Fruit fly (Drosophila melanogaster) whole organism, embryonic: ENCODE results near the gene CG5515.
A peak's percentile ranks its signal among the peaks of the same experiment; 100 is the strongest.

Experiments
- CG11560 ChIP-seq: fragments of 200-800 bp; sonication (Bioruptor generic); IDR thresholded peaks from 3 replicates; pipeline ENCODE4 v1.3.6; 2022; ENCODE audit warnings: missing biosample characterization, missing genetic modification characterization
- CG13296 ChIP-seq: fragments of 200-800 bp; sonication (Bioruptor generic); optimal IDR thresholded peaks from 3 replicates; lab custom pipeline; 2018; ENCODE audit warnings: missing biosample characterization, mild to moderate bottlenecking, missing genetic modification characterization
- CG1529 ChIP-seq: fragments of 200-800 bp; sonication (Bioruptor generic); optimal IDR thresholded peaks from 3 replicates; lab custom pipeline; 2018; ENCODE audit warnings: missing biosample characterization, missing genetic modification characterization
- CG15514 ChIP-seq: fragments of 200-800 bp; sonication (Bioruptor generic); optimal IDR thresholded peaks from 3 replicates; lab custom pipeline; 2017; ENCODE audit warnings: missing biosample characterization, missing genetic modification characterization, mild to moderate bottlenecking, moderate library complexity, missing genetic modification reagents
- CG16815 ChIP-seq: fragments of 200-800 bp; sonication (Bioruptor generic); optimal IDR thresholded peaks from 3 replicates; lab custom pipeline; 2017; ENCODE audit warnings: missing biosample characterization, mild to moderate bottlenecking, missing genetic modification characterization
- CG17829 ChIP-seq: fragments of 200-800 bp; optimal IDR thresholded peaks from 2 replicates; lab custom pipeline; 2019; ENCODE audit warnings: missing biosample characterization, mild to moderate bottlenecking, missing genetic modification characterization, moderate library complexity
- CG2120 ChIP-seq: fragments of 200-800 bp; sonication (Bioruptor generic); optimal IDR thresholded peaks from 3 replicates; lab custom pipeline; 2016; ENCODE audit warnings: missing biosample characterization, missing genetic modification characterization
- CG30403 ChIP-seq: fragments of 200-800 bp; sonication (Bioruptor generic); optimal IDR thresholded peaks from 3 replicates; lab custom pipeline; 2016; ENCODE audit warnings: missing biosample characterization, missing genetic modification characterization
- CG3407 ChIP-seq: fragments of 200-800 bp; sonication (Bioruptor generic); optimal IDR thresholded peaks from 2 replicates; lab custom pipeline; 2018; ENCODE audit warnings: missing biosample characterization, mild to moderate bottlenecking, missing genetic modification characterization
- CG34422 ChIP-seq: fragments of 200-800 bp; sonication (Bioruptor generic); IDR thresholded peaks from 3 replicates; pipeline ENCODE4 v1.3.6; 2022; ENCODE audit warnings: missing biosample characterization, missing genetic modification characterization
- CG6683 ChIP-seq: fragments of 200-800 bp; sonication (Bioruptor generic); optimal IDR thresholded peaks from 2 replicates; lab custom pipeline; 2017; ENCODE audit warnings: missing biosample characterization, mild to moderate bottlenecking, missing genetic modification characterization, missing genetic modification reagents
- CG6765 ChIP-seq: fragments of 200-800 bp; sonication (Bioruptor generic); optimal IDR thresholded peaks from 3 replicates; lab custom pipeline; 2017; ENCODE audit warnings: missing biosample characterization, mild to moderate bottlenecking, missing genetic modification characterization
- CG6791 ChIP-seq: fragments of 200-800 bp; sonication (Bioruptor generic); IDR thresholded peaks from 3 replicates; pipeline ENCODE4 v1.3.6; 2022; ENCODE audit warnings: missing biosample characterization, missing genetic modification characterization; ENCODE audit not compliant: partially characterized antibody
- CG7357 ChIP-seq: fragments of 200-800 bp; sonication (Bioruptor generic); IDR thresholded peaks from 3 replicates; pipeline ENCODE4 v1.3.6; 2022; ENCODE audit warnings: missing biosample characterization, missing genetic modification characterization
- CG7963 ChIP-seq: fragments of 200-800 bp; sonication (Bioruptor generic); IDR thresholded peaks from 3 replicates; pipeline ENCODE4 v1.3.6; 2022; ENCODE audit warnings: missing biosample characterization, missing genetic modification characterization; ENCODE audit not compliant: partially characterized antibody
- CG7987 ChIP-seq: fragments of 200-800 bp; sonication (Bioruptor generic); optimal IDR thresholded peaks from 2 replicates; lab custom pipeline; 2018; ENCODE audit warnings: missing biosample characterization, mild to moderate bottlenecking, missing genetic modification characterization, moderate library complexity
- CG9817 ChIP-seq: fragments of 200-800 bp; sonication (Bioruptor generic); optimal IDR thresholded peaks from 2 replicates; lab custom pipeline; 2018; ENCODE audit warnings: missing biosample characterization, mild to moderate bottlenecking, missing genetic modification characterization, moderate library complexity
- D19B ChIP-seq: fragments of 200-800 bp; sonication (Bioruptor generic); optimal IDR thresholded peaks from 2 replicates; lab custom pipeline; 2017; ENCODE audit warnings: missing biosample characterization, mild to moderate bottlenecking, missing genetic modification characterization
- Deaf1 ChIP-seq: fragments of 200-800 bp; optimal IDR thresholded peaks from 3 replicates; lab custom pipeline; 2019; ENCODE audit warnings: missing biosample characterization, mild to moderate bottlenecking, missing genetic modification characterization, moderate library complexity
- Dip2 ChIP-seq: fragments of 200-800 bp; sonication (Bioruptor generic); IDR thresholded peaks from 2 replicates; pipeline ENCODE4 v1.3.6; 2022; ENCODE audit warnings: missing biosample characterization, missing genetic modification characterization
- Dll ChIP-seq: fragments of 200-800 bp; sonication (Bioruptor generic); IDR thresholded peaks from 4 replicates; pipeline ENCODE4 v1.3.6; 2022; ENCODE audit warnings: missing biosample characterization, missing genetic modification characterization; ENCODE audit not compliant: partially characterized antibody
- E2f1 ChIP-seq: fragments of 200-800 bp; sonication (Bioruptor generic); IDR thresholded peaks from 2 replicates; pipeline ENCODE4 v1.3.6; 2022; ENCODE audit warnings: missing biosample characterization, missing genetic modification characterization
- H2.0 ChIP-seq: fragments of 200-800 bp; sonication (Bioruptor generic); IDR thresholded peaks from 2 replicates; pipeline ENCODE4 v1.3.6; 2022; ENCODE audit warnings: missing biosample characterization, missing genetic modification characterization
- Hr78 ChIP-seq, 2 experiments: fragments of 200-800 bp in 1 of 2; fragments of >200 bp in 1 of 2; sonication (Bioruptor generic) in 1 of 2; optimal IDR thresholded peaks; 2 replicates each; lab custom pipeline; 2017 to 2019; ENCODE audit warnings: missing biosample characterization in 2 of 2, missing genetic modification characterization in 2 of 2, mild to moderate bottlenecking in 1 of 2, moderate library complexity in 1 of 2
- MTF-1 ChIP-seq: fragments of 200-800 bp; sonication (Bioruptor generic); optimal IDR thresholded peaks from 2 replicates; lab custom pipeline; 2018; ENCODE audit warnings: missing biosample characterization, mild to moderate bottlenecking, missing genetic modification characterization, borderline replicate concordance
- Nf-YC ChIP-seq: fragments of 200-800 bp; optimal IDR thresholded peaks from 3 replicates; lab custom pipeline; 2019; ENCODE audit warnings: missing biosample characterization, mild to moderate bottlenecking, missing genetic modification characterization, moderate library complexity
- Rx ChIP-seq: fragments of 200-800 bp; sonication (Bioruptor generic); IDR thresholded peaks from 2 replicates; pipeline ENCODE4 v1.3.6; 2022; ENCODE audit warnings: missing biosample characterization, missing genetic modification characterization
- Ssrp ChIP-seq: fragments of 200-800 bp; sonication (Bioruptor generic); optimal IDR thresholded peaks from 2 replicates; lab custom pipeline; 2018; ENCODE audit warnings: missing biosample characterization, mild to moderate bottlenecking, missing genetic modification characterization, moderate library complexity
- Stat92E ChIP-seq, 3 experiments: fragments of >200 bp in 2 of 3; fragments of 200-800 bp in 1 of 3; sonication (Bioruptor generic) in 1 of 3; optimal IDR thresholded peaks; 2 replicates each; lab custom pipeline; 2017 to 2019; ENCODE audit warnings: missing biosample characterization in 3 of 3, missing genetic modification characterization in 3 of 3, mild to moderate bottlenecking in 1 of 3, moderate library complexity in 1 of 3
- bigmax ChIP-seq: fragments of 200-800 bp; sonication (Bioruptor generic); optimal IDR thresholded peaks from 2 replicates; lab custom pipeline; 2018; ENCODE audit warnings: missing biosample characterization, mild to moderate bottlenecking, missing genetic modification characterization
- cad ChIP-seq: fragments of >200 bp; optimal IDR thresholded peaks from 2 replicates; lab custom pipeline; 2017; ENCODE audit warnings: missing biosample characterization, missing genetic modification characterization
- dmrt11E ChIP-seq: fragments of 200-800 bp; sonication (Bioruptor generic); optimal IDR thresholded peaks from 3 replicates; lab custom pipeline; 2018; ENCODE audit warnings: missing biosample characterization, mild to moderate bottlenecking, missing genetic modification characterization, moderate library complexity
- gce ChIP-seq: fragments of 200-800 bp; sonication (Bioruptor generic); IDR thresholded peaks from 3 replicates; pipeline ENCODE4 v1.3.6; 2022; ENCODE audit warnings: missing biosample characterization, missing genetic modification characterization
- gfzf ChIP-seq: fragments of 200-800 bp; sonication (Bioruptor generic); optimal IDR thresholded peaks from 2 replicates; lab custom pipeline; 2016; ENCODE audit warnings: missing biosample characterization, mild to moderate bottlenecking, missing genetic modification characterization, moderate library complexity
- gsb-n ChIP-seq: fragments of 200-800 bp; sonication (Bioruptor generic); optimal IDR thresholded peaks from 3 replicates; lab custom pipeline; 2018; ENCODE audit warnings: missing biosample characterization, mild to moderate bottlenecking, missing genetic modification characterization
- hb ChIP-seq: fragments of 200-800 bp; sonication (Bioruptor generic); IDR thresholded peaks from 3 replicates; pipeline ENCODE4 v1.3.6; 2022; ENCODE audit warnings: missing biosample characterization, missing genetic modification characterization; ENCODE audit not compliant: partially characterized antibody
- hkb ChIP-seq, 2 experiments: fragments of 200-800 bp in 1 of 2; fragments of >200 bp in 1 of 2; sonication (Bioruptor generic) in 1 of 2; IDR thresholded peaks in 1 of 2; optimal IDR thresholded peaks in 1 of 2; 2 replicates each; pipeline versions ENCODE4 v1.3.6 to Lab custom; 2017 to 2022; ENCODE audit warnings: missing biosample characterization in 1 of 2, missing genetic modification characterization in 1 of 2
- ken ChIP-seq: fragments of 200-800 bp; sonication (Bioruptor generic); IDR thresholded peaks from 3 replicates; pipeline ENCODE4 v1.3.6; 2022; ENCODE audit warnings: missing biosample characterization, missing genetic modification characterization
- lbe ChIP-seq: fragments of 200-800 bp; sonication (Bioruptor generic); optimal IDR thresholded peaks from 2 replicates; lab custom pipeline; 2016; ENCODE audit warnings: missing biosample characterization, mild to moderate bottlenecking, missing genetic modification characterization
- lov ChIP-seq, 2 experiments: fragments of 200-800 bp in 1 of 2; fragments of >200 bp in 1 of 2; sonication (Bioruptor generic) in 1 of 2; IDR thresholded peaks in 1 of 2; optimal IDR thresholded peaks in 1 of 2; 2 replicates in 1 of 2; 3 replicates in 1 of 2; pipeline versions ENCODE4 v1.3.6 to Lab custom; 2017 to 2022; ENCODE audit warnings: missing biosample characterization in 1 of 2, missing genetic modification characterization in 1 of 2
- oc ChIP-seq: fragments of 200-800 bp; sonication (Bioruptor generic); optimal IDR thresholded peaks from 2 replicates; lab custom pipeline; 2018; ENCODE audit warnings: missing biosample characterization, mild to moderate bottlenecking, missing genetic modification characterization, moderate library complexity
- pho ChIP-seq: fragments of 200-800 bp; sonication (Bioruptor generic); optimal IDR thresholded peaks from 2 replicates; lab custom pipeline; 2016; ENCODE audit warnings: missing biosample characterization, missing genetic modification characterization
- run ChIP-seq: fragments of 200-800 bp; sonication (Bioruptor generic); optimal IDR thresholded peaks from 3 replicates; lab custom pipeline; 2018; ENCODE audit warnings: missing biosample characterization, mild to moderate bottlenecking, missing genetic modification characterization
- schlank ChIP-seq: fragments of 200-800 bp; sonication (Bioruptor generic); optimal IDR thresholded peaks from 2 replicates; lab custom pipeline; 2018; ENCODE audit warnings: missing biosample characterization, mild to moderate bottlenecking, missing genetic modification characterization
- slbo ChIP-seq: fragments of 200-800 bp; sonication (Bioruptor generic); IDR thresholded peaks from 2 replicates; pipeline ENCODE4 v1.3.6; 2022; ENCODE audit warnings: missing biosample characterization, missing genetic modification characterization
- twi ChIP-seq: fragments of 200-800 bp; optimal IDR thresholded peaks from 2 replicates; lab custom pipeline; 2019; ENCODE audit warnings: missing biosample characterization, mild to moderate bottlenecking, missing genetic modification characterization, moderate library complexity
- unc-4 ChIP-seq: fragments of 200-800 bp; sonication (Bioruptor generic); IDR thresholded peaks from 2 replicates; pipeline ENCODE4 v1.3.6; 2022; ENCODE audit warnings: missing biosample characterization, missing genetic modification characterization; ENCODE audit not compliant: partially characterized antibody

The CG5515 gene

DNA sequence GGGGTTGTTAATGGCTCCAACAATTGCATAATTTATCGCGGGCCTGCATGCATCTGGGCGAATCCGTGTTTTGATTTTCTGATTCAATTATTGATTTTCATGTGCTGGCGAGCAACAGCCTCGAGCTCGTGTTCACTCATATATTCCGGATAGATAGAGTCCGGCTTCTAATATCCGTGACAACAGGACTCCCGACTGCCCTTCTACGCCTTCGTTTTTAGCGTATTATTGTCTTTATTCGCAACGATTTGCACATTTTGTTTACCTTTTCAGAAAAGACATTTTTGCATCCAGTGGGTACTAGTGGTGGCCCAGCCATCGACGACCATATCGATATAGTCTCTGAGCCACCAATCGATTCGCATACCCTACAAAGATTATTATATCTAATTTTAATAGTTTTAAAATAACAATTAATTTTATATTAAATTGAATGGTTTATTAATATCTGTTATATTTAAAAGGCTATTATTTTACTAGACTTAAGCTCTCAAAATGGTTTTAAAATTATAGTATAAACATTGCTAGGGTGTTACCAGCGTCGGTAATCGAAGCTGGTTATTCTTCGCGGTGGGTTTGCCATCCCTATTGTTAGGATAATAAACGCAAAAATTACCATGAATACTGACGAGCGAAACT, 27.4 kb downstream of the CG5515 start, which contains the start of the genes Myo95E and TBC1d7 (continued):
- TF ChIP-seq CG7987 (GFP tag; lab: Kevin White, UChicago) (peak; percentile 77), unc-4 (GFP tag; lab: Robert Waterston, UW) (peak; percentile 81), bigmax (GFP tag; lab: Kevin White, UChicago) (no peak), gfzf (GFP tag; lab: Kevin White, UChicago) (no peak), cad (GFP tag; lab: Kevin White, UChicago) (no peak), slbo (GFP tag; lab: Robert Waterston, UW) (peak; percentile 93), ken (GFP tag; lab: Robert Waterston, UW) (peak; percentile 92), Dll (GFP tag; lab: Robert Waterston, UW) (peak; percentile 88), hkb (optimal IDR thresholded peaks at IDR 0.05; lab: Kevin White, UChicago) (no peak), hkb (GFP tag; IDR thresholded peaks at IDR 0.05; lab: Robert Waterston, UW) (peak; percentile 92), CG13296 (GFP tag; lab: Kevin White, UChicago) (peak; percentile 81), D19B (GFP tag; lab: Kevin White, UChicago) (peak; percentile 98), Ssrp (tag; lab: Kevin White, UChicago) (peak; percentile 86), gce (GFP tag; lab: Robert Waterston, UW) (peak; percentile 80; the same call in 2 of the 3 replicates), CG6683 (GFP tag; lab: Kevin White, UChicago) (peak; percentile 58), CG15514 (GFP tag; lab: Kevin White, UChicago) (peak; percentile 82), CG3407 (GFP tag; lab: Kevin White, UChicago) (peak; percentile 61), CG7963 (0 out of 3 replicates have a peak, but pooled peaks have one; percentile 11), CG11560 (tag; lab: Robert Waterston, UW) (peak; percentile 81), Stat92E (GFP tag; optimal IDR thresholded peaks at IDR 0.05; lab: Kevin White, UChicago) (peak in 1 of 3 experiments; percentile 7), MTF-1 (GFP tag; lab: Kevin White, UChicago) (peak; percentile 27), Deaf1 (tag; lab: Kevin White, UChicago) (no peak), Dip2 (GFP tag; lab: Robert Waterston, UW) (no peak), Hr78 (GFP tag; optimal IDR thresholded peaks at IDR 0.05; lab: Kevin White, UChicago) (no peak), lov (optimal IDR thresholded peaks at IDR 0.05; lab: Kevin White, UChicago) (no peak), lov (GFP tag; IDR thresholded peaks at IDR 0.05; lab: Robert Waterston, UW) (peak; percentile 75; the same call in 2 of the 3 replicates), CG2120 (GFP tag; lab: Kevin White, UChicago) (peak; percentile 84), twi (tag; lab: Kevin White, UChicago) (peak; percentile 62), gsb-n (tag; lab: Kevin White, UChicago) (no peak), Rx (GFP tag; lab: Robert Waterston, UW) (peak; percentile 81), CG16815 (GFP tag; lab: Kevin White, UChicago) (peak; percentile 79), CG17829 (tag; lab: Kevin White, UChicago) (peak; percentile 89), H2.0 (GFP tag; lab: Robert Waterston, UW) (peak; percentile 76), E2f1 (GFP tag; lab: Robert Waterston, UW) (peak; percentile 93), CG1529 (no peak), CG30403 (GFP tag; lab: Kevin White, UChicago) (peak; percentile 92), pho (GFP tag; lab: Kevin White, UChicago) (peak; percentile 27), CG34422 (GFP tag; lab: Robert Waterston, UW) (peak; percentile 95), oc (tag; lab: Kevin White, UChicago) (no peak), lbe (GFP tag; lab: Kevin White, UChicago) (peak; percentile 86), dmrt11E (peak; percentile 87), CG7357 (peak; percentile 89), hb (GFP tag; lab: Robert Waterston, UW) (no peak), CG9817 (tag; lab: Kevin White, UChicago) (peak; percentile 83), schlank (tag; lab: Kevin White, UChicago) (peak; percentile 47), Nf-YC (tag; lab: Kevin White, UChicago) (no peak), CG6765 (GFP tag; lab: Kevin White, UChicago) (peak; percentile 10), run (tag; lab: Kevin White, UChicago) (peak; percentile 72), CG6791 (GFP tag; lab: Robert Waterston, UW) (peak; percentile 39; the same call in 1 of the 3 replicates)
